Worm (Caenorhabditis elegans) whole organism, mixed stage, embryonic: ENCODE results near the gene frg-1.

Experiments
- blmp-1 ChIP-seq: fragments of 150-350 bp; optimal IDR thresholded peaks from 2 replicates; lab custom pipeline; 2014; ENCODE audit warnings: missing biosample characterization, missing genetic modification characterization
- ces-1 ChIP-seq: fragments of 150-350 bp; optimal IDR thresholded peaks from 2 replicates; lab custom pipeline; 2014; ENCODE audit warnings: missing biosample characterization, missing genetic modification reagents, missing genetic modification characterization
- elt-3 ChIP-seq: fragments of 150-350 bp; optimal IDR thresholded peaks from 2 replicates; lab custom pipeline; 2014; ENCODE audit warnings: missing biosample characterization, missing genetic modification characterization
- hlh-1 ChIP-seq: fragments of 150-350 bp; optimal IDR thresholded peaks from 2 replicates; lab custom pipeline; 2014; ENCODE audit warnings: missing biosample characterization, missing genetic modification reagents, missing genetic modification characterization
- lin-32 ChIP-seq: fragments of 200-800 bp; sonication (Bioruptor generic); optimal IDR thresholded peaks from 2 replicates; lab custom pipeline; 2018; ENCODE audit warnings: mild to moderate bottlenecking, missing genetic modification characterization, missing compliant biosample characterization
- nhr-28 ChIP-seq: fragments of 150-350 bp; optimal IDR thresholded peaks from 2 replicates; lab custom pipeline; 2014; ENCODE audit warnings: missing biosample characterization, missing genetic modification characterization
- nhr-76 ChIP-seq: sonication (generic microtip); optimal IDR thresholded peaks from 2 replicates; lab custom pipeline; 2017; ENCODE audit warnings: missing biosample characterization, missing genetic modification characterization
- snpc-4 ChIP-seq: fragments of 150-350 bp; optimal IDR thresholded peaks from 2 replicates; lab custom pipeline; 2014; ENCODE audit warnings: missing biosample characterization, missing genetic modification characterization
- sptf-1 ChIP-seq: sonication (generic microtip); optimal IDR thresholded peaks from 2 replicates; lab custom pipeline; 2017; ENCODE audit warnings: mild to moderate bottlenecking, missing genetic modification characterization, moderate library complexity, missing compliant biosample characterization
- unc-120 ChIP-seq: sonication (generic microtip); optimal IDR thresholded peaks from 2 replicates; lab custom pipeline; 2017; ENCODE audit warnings: missing genetic modification characterization, missing compliant biosample characterization; ENCODE audit not compliant: poor library complexity, severe bottlenecking
- unc-62 ChIP-seq: fragments of 150-350 bp; optimal IDR thresholded peaks from 2 replicates; lab custom pipeline; 2014; ENCODE audit warnings: missing biosample characterization, missing genetic modification reagents, missing genetic modification characterization
- ztf-11 ChIP-seq: fragments of 150-350 bp; optimal IDR thresholded peaks from 2 replicates; lab custom pipeline; 2014; ENCODE audit warnings: missing biosample characterization, missing genetic modification characterization

DNA sequence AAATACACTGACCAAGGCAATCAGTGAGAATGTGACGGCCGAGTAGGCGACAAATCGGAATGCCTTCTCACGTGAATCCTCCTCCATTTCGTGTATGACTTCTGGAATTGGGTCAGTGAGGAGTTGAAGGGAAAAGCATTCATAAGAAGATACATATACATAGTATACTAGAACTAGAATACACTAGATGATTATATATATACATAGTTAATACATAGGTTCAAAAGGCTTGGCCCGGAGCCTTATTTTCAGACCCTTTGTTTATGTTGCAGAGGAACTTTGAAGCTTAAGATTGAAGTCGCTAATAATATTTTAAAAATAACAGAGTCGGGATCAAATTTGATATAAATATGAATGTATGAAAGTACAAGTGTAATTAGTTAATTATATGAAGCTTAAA is 14.6 kb downstream of the frg-1 start, which contains the start of gene col-97:
- TF ChIP-seq blmp-1 (tag; lab: Kevin White, UChicago) (no peak), nhr-76 (tag; lab: Kevin White, UChicago) (no peak), snpc-4 (tag; lab: Kevin White, UChicago) (no peak), lin-32 (GFP tag; lab: Kevin White, UChicago) (no peak), hlh-1 (tag; lab: Kevin White, UChicago) (no peak), ces-1 (GFP tag; lab: Kevin White, UChicago) (no peak), sptf-1 (tag; lab: Kevin White, UChicago) (no peak), unc-62 (GFP tag; lab: Kevin White, UChicago) (no peak), unc-120 (tag; lab: Kevin White, UChicago) (no peak), nhr-28 (no peak), ztf-11 (tag; lab: Kevin White, UChicago) (no peak), elt-3 (tag; lab: Kevin White, UChicago) (no peak)
